Worm (Caenorhabditis elegans): ENCODE data around the gene F26C11.3.

DNA sequence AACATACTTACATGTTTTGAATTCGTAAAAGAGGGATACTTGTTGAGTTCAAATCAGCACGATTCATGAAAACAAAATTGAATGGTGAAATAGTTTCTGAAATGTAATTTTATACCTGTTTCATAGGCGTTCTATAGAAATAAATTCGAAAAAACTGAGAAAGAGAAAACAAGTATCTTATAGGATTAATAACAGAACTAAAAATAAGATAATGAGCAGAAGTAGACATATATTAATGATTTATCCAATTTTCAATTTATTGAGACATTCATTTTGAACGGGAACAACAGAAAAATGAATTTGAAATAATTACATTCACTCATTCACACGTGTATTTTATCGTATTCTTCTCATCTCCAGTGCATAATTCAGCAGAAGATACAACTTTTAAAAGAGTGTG is 57.1 kb downstream of the F26C11.3 start, which contains the start of gene chil-6:
- no peak for TF ChIP-seq flt-1 (GFP tag; IDR thresholded peaks at IDR 0.05)
- no peak for TF ChIP-seq cog-1 (tag; optimal IDR thresholded peaks at IDR 0.05)
- no peak for TF ChIP-seq ref-1 (GFP tag; conservative IDR thresholded peaks at IDR 0.05)
- no peak for TF ChIP-seq med-1 (GFP tag; optimal IDR thresholded peaks at IDR 0.05; ENCODE audit: insufficient read depth)
- no peak for TF ChIP-seq klf-2 (GFP tag; conservative IDR thresholded peaks at IDR 0.05)
- TF ChIP-seq ztf-29 (GFP tag; IDR thresholded peaks at IDR 0.05), result no peak
- no peak for TF ChIP-seq tab-1 (GFP tag; IDR thresholded peaks at IDR 0.05)
